Fruit fly (Drosophila melanogaster): ENCODE results near the gene Nrd1.

DNA sequence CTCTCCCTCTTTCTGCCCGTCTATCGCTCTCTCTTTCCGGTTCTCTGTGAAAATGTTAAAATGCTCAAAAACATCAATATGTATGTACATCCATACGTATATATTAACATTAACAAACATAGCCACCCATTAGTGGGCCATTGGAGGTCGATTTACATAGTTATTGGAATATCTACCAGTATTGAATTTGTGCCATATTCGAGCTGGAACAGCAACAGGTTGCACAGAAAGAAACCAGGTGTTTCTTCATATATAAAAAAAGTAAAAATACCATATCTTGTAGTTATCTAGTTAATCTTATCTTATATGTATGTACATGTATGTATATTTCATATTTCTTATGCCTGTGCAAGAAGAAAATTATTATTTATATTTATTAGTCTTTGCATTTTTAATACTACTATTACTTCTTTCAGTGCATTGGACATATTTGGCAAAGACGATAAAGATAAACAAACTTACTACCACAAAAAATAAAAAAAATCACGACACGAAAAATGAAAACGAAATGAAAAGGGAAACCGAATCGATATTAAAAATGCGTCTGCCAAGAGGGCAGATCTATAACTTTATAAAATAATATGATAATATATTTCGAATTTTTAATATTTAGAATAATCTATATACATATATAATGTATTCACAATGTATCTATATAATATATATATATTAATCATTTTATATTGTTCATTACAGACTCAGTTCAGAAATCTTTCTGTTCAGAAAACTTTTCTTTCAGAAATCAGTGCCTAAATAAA is 20.0 kb downstream of the Nrd1 start:
- TF ChIP-seq lola (GFP tag; optimal IDR thresholded peaks at IDR 0.05) (no peak), sv (GFP tag; optimal IDR thresholded peaks at IDR 0.05) (no peak), usp (GFP tag; optimal IDR thresholded peaks at IDR 0.05) (no peak), pan (optimal IDR thresholded peaks at IDR 0.05) (no peak), Myc (optimal IDR thresholded peaks at IDR 0.05) (no peak), Jra (GFP tag; optimal IDR thresholded peaks at IDR 0.05) (no peak), Rel (GFP tag; optimal IDR thresholded peaks at IDR 0.05) (no peak), Rel (tag; optimal IDR thresholded peaks at IDR 0.05) (no peak)

All from whole organism, wandering third instar larva.